Fruit fly (Drosophila melanogaster): ENCODE results near the gene pst.

Gene pst

DNA sequence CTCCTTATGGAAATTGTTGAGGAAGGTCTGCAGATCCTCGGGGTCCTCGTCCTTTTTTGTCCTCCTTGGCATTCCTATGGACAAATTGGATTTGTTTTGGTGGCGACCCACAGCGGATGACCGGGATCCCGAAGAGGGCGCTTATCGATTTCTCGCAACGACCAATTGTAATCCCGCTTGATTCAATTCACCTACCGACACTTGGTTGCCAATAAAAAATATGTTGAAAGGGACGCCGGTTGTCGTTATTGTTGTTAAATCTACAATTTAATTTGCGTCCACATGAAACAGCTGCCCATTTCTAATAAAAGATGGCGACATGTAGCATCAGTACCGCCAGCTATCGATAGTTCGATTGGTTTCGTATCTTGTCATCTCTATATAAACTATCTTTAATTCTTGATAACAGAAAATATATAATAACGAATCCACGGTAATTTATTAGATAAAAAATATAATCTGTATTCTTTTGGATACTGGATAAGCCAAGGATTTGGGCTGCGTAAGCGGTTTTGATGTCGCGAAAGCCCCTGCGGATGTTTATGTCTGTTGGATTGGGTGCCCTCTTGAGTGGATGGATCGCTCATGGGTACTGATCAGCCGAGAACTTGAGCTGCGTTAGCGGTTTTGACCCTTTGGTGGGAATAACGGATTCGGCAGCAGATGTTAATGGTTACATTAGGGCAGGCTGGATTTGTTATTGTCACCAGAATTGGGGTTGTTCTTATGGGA, 3.5 kb downstream of the pst start, which contains the start of gene CTCF (continued):
- TF ChIP-seq CG10366 (GFP tag; IDR thresholded peaks at IDR 0.05) = peak; percentile 42; the same call in 1 of the 2 replicates
- TF ChIP-seq CG15269 (tag; optimal IDR thresholded peaks at IDR 0.05) = peak; percentile 37
- TF ChIP-seq CG11723 (GFP tag; optimal IDR thresholded peaks at IDR 0.05) = no peak
- TF ChIP-seq jigr1 (GFP tag; IDR thresholded peaks at IDR 0.05) = no peak; the same call in 2 of the 3 replicates
- 0 out of 2 replicates have a peak, but pooled peaks have one; percentile 8 for TF ChIP-seq seq (GFP tag; IDR thresholded peaks at IDR 0.05)
- TF ChIP-seq CG7556 (GFP tag; optimal IDR thresholded peaks at IDR 0.05) = no peak
- TF ChIP-seq CG34376 (GFP tag; optimal IDR thresholded peaks at IDR 0.05) = peak; percentile 85
- TF ChIP-seq CG2889 (GFP tag; IDR thresholded peaks at IDR 0.05) = no peak
- TF ChIP-seq Poxn (GFP tag; IDR thresholded peaks at IDR 0.05) = no peak
- TF ChIP-seq dan (GFP tag; IDR thresholded peaks at IDR 0.05) = no peak
- peak; percentile 43 for TF ChIP-seq CG9932 (GFP tag; IDR thresholded peaks at IDR 0.05)
- TF ChIP-seq btn (GFP tag; optimal IDR thresholded peaks at IDR 0.05) = no peak
- peak; percentile 87 for TF ChIP-seq YL-1 (GFP tag; optimal IDR thresholded peaks at IDR 0.05)
- no peak for TF ChIP-seq vfl (GFP tag; optimal IDR thresholded peaks at IDR 0.05)
- peak; percentile 47 for TF ChIP-seq dm (GFP tag; optimal IDR thresholded peaks at IDR 0.05)
- TF ChIP-seq Abd-B (GFP tag; optimal IDR thresholded peaks at IDR 0.05) = peak; percentile 14
- no peak for TF ChIP-seq Fer2 (tag; optimal IDR thresholded peaks at IDR 0.05)
- TF ChIP-seq CG1233 (GFP tag; optimal IDR thresholded peaks at IDR 0.05) = peak; percentile 38
- TF ChIP-seq Med (GFP tag) = peak; percentile 88
- no peak for TF ChIP-seq crc (GFP tag; optimal IDR thresholded peaks at IDR 0.05)
- TF ChIP-seq CG6683 (GFP tag; optimal IDR thresholded peaks at IDR 0.05) = no peak
- TF ChIP-seq inv (GFP tag; IDR thresholded peaks at IDR 0.05; ENCODE audit: partially characterized antibody) = peak; percentile 55; the same call in 1 of the 2 replicates
- TF ChIP-seq Scr (GFP tag; IDR thresholded peaks at IDR 0.05; ENCODE audit: partially characterized antibody) = peak; percentile 80
- peak; percentile 38 for TF ChIP-seq CG4820 (GFP tag; optimal IDR thresholded peaks at IDR 0.05)
- no peak for TF ChIP-seq cad (GFP tag; optimal IDR thresholded peaks at IDR 0.05)
- peak; percentile 78 for TF ChIP-seq amos (GFP tag; IDR thresholded peaks at IDR 0.05; ENCODE audit: partially characterized antibody)
- TF ChIP-seq Sox100B (GFP tag; optimal IDR thresholded peaks at IDR 0.05) = no peak
- no peak for TF ChIP-seq CG43689 (GFP tag; IDR thresholded peaks at IDR 0.05)
- no peak for TF ChIP-seq luna (GFP tag; optimal IDR thresholded peaks at IDR 0.05)
- no peak for TF ChIP-seq CG10959 (GFP tag; IDR thresholded peaks at IDR 0.05)
- TF ChIP-seq CG10274 (GFP tag; optimal IDR thresholded peaks at IDR 0.05) = no peak
- TF ChIP-seq fru (optimal IDR thresholded peaks at IDR 0.05) = no peak
- peak; percentile 15 for TF ChIP-seq tin (GFP tag; optimal IDR thresholded peaks at IDR 0.05)
- peak; percentile 33 for TF ChIP-seq CG10209 (GFP tag; optimal IDR thresholded peaks at IDR 0.05)
- no peak for TF ChIP-seq psq (GFP tag; optimal IDR thresholded peaks at IDR 0.05)
- TF ChIP-seq CG6654 (GFP tag; optimal IDR thresholded peaks at IDR 0.05) = peak; percentile 29
- no peak for TF ChIP-seq CG14050 (GFP tag; IDR thresholded peaks at IDR 0.05)
- no peak for TF ChIP-seq gcm2 (GFP tag; optimal IDR thresholded peaks at IDR 0.05)
- TF ChIP-seq ttk (GFP tag; IDR thresholded peaks at IDR 0.05) = no peak
- TF ChIP-seq CG12942 (GFP tag; optimal IDR thresholded peaks at IDR 0.05) = no peak
- 0 out of 3 replicates have a peak, but pooled peaks have one; percentile 25 for TF ChIP-seq CG11093 (GFP tag; IDR thresholded peaks at IDR 0.05)
- TF ChIP-seq Doc3 (GFP tag; IDR thresholded peaks at IDR 0.05; ENCODE audit: partially characterized antibody) = peak; percentile 84
- peak; percentile 29 for TF ChIP-seq ftz-f1 (GFP tag; optimal IDR thresholded peaks at IDR 0.05)
- no peak for TF ChIP-seq CG7928 (GFP tag; optimal IDR thresholded peaks at IDR 0.05)
- TF ChIP-seq CG17186 (GFP tag; optimal IDR thresholded peaks at IDR 0.05) = peak; percentile 61
- TF ChIP-seq CG10267 (tag; optimal IDR thresholded peaks at IDR 0.05) = peak; percentile 62
- TF ChIP-seq CG7745 (tag; optimal IDR thresholded peaks at IDR 0.05) = no peak
- no peak for TF ChIP-seq Neu2 (GFP tag; optimal IDR thresholded peaks at IDR 0.05; ENCODE audit: borderline replicate concordance)
- TF ChIP-seq CG11560 (tag; IDR thresholded peaks at IDR 0.05) = no peak
- TF ChIP-seq klu (GFP tag; IDR thresholded peaks at IDR 0.05) = no peak

Measured in whole organism, embryonic.